Fruit fly (Drosophila melanogaster) whole organism: Measurements from ENCODE around the gene Idi.

Source experiments
- CG8478 ChIP-seq: fragments of >200 bp; optimal IDR thresholded peaks from 2 replicates; lab custom pipeline; 2018; ENCODE audit warnings: inconsistent platforms
- Dll ChIP-seq: fragments of >200 bp; optimal IDR thresholded peaks from 2 replicates; lab custom pipeline; 2017
- EcR ChIP-seq, 2 experiments: fragments of >200 bp; optimal IDR thresholded peaks; 2 replicates each; lab custom pipeline; 2017; ENCODE audit warnings: missing biosample characterization in 2 of 2, missing genetic modification characterization in 2 of 2, missing genetic modification reagents in 2 of 2
- psq ChIP-seq: fragments of >200 bp; optimal IDR thresholded peaks from 2 replicates; lab custom pipeline; 2017
- usp ChIP-seq: fragments of >200 bp; optimal IDR thresholded peaks from 2 replicates; lab custom pipeline; 2017; ENCODE audit warnings: missing biosample characterization, missing genetic modification characterization, mixed read lengths

- no peak for TF ChIP-seq usp
- no peak for TF ChIP-seq Dll (lab: Kevin White, UChicago)
- TF ChIP-seq psq (lab: Kevin White, UChicago), result no peak
- no peak for TF ChIP-seq EcR (GFP tag; optimal IDR thresholded peaks at IDR 0.05; lab: Kevin White, UChicago)
- TF ChIP-seq CG8478 (lab: Kevin White, UChicago), result no peak
Measured at dm6 chr3R:21282897-21283296, 13.0 kb downstream of the Idi start, which contains the start of gene CG17298.
